Fruit fly (Drosophila melanogaster) whole organism, embryonic: ENCODE results near the gene CG44005.

Experiments used
- crp ChIP-seq, 2 experiments: fragments of 200-800 bp; sonication (Bioruptor generic); optimal IDR thresholded peaks; 2 replicates in 1 of 2; 3 replicates in 1 of 2; lab custom pipeline; 2017; ENCODE audit warnings: missing biosample characterization in 2 of 2, missing genetic modification characterization in 2 of 2, mild to moderate bottlenecking in 1 of 2, moderate library complexity in 1 of 2
- sens ChIP-seq: fragments of 200-800 bp; sonication (Bioruptor generic); peaks from one replicate; lab custom pipeline; 2016; ENCODE audit warnings: missing biosample characterization, missing genetic modification characterization

DNA sequence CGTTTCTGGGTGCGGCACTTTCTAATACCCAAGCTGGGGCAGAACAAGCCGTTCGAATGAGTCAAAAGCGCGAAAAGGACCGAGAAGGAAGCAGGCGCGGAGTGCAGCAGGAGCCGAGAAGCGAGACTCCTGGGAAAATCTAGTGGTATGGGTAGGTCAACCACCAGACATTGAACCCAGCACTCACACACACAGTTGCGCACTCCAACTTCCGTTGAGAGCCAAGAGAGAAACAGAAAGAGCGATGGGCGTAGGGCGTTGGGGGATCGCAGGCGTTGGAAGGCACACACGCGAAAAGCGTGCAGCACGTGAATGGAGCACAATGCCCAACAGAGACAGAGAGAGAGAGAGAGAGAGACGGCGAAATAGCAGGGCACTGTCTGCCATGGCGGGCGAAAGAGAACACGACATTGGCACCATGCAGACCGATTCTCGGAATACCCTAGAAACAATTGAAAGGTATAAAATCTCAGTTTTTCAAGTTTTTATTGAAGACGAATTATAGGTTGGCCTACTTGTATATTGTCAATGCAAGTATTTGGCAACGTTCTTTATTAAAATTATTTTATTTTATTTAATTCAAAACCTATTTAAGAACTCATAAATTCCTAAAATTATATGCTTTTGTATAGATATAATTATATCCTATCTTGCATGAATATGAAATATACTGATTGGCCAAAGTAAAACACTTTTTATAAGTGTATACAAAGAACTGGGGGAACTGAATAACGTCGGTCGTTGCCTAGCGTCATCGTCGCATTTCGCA is 5.9 kb upstream of the CG44005 start:
- no peak for TF ChIP-seq crp (GFP tag; optimal IDR thresholded peaks at IDR 0.05; lab: Kevin White, UChicago)
- peak; percentile 69 for TF ChIP-seq sens
